Fruit fly (Drosophila melanogaster): ENCODE measurements around the gene CG7634.

The CG7634 gene

DNA sequence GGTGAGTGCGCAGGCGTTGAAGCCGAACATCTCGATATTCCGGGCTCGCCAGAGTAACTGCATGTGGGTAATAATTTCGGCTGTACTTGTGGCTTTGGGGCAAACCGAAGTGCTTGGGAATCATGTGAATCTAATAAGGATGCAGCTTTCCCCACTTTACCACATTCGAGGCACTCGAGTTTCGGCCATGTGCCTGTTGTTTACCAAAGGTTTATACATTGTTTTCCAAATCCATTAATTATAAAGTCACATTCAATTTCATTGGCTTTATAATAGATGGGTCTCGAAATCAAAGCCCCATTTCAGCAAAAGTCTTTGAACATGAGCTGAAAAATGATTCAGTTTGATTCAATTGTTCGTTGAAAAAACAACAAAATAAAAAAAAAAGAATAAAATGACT, at the start of gene CG7634:
TSS of gene CG7634 (plus strand) at position 301 of the 400 bp plus-strand sequence.
- TF ChIP-seq Crg-1 (GFP tag; optimal IDR thresholded peaks at IDR 0.05), result no peak
- no peak for TF ChIP-seq CG1620 (GFP tag; optimal IDR thresholded peaks at IDR 0.05)
- TF ChIP-seq cnc (optimal IDR thresholded peaks at IDR 0.05), result no peak
- no peak for TF ChIP-seq toe (GFP tag; optimal IDR thresholded peaks at IDR 0.05)
- TF ChIP-seq ovo (GFP tag; optimal IDR thresholded peaks at IDR 0.05), result no peak
- TF ChIP-seq CG11617 (GFP tag; optimal IDR thresholded peaks at IDR 0.05), result no peak
- no peak for TF ChIP-seq CG33017 (tag; optimal IDR thresholded peaks at IDR 0.05)
- no peak for TF ChIP-seq CG12768 (GFP tag; optimal IDR thresholded peaks at IDR 0.05)
- TF ChIP-seq kay (GFP tag; ENCODE audit: borderline replicate concordance), result no peak
- no peak for TF ChIP-seq CG14711 (tag; optimal IDR thresholded peaks at IDR 0.05)
- no peak for TF ChIP-seq bab1 (GFP tag; optimal IDR thresholded peaks at IDR 0.05)
- TF ChIP-seq Mnt (GFP tag; optimal IDR thresholded peaks at IDR 0.05), result no peak
- no peak for TF ChIP-seq Clk (GFP tag; optimal IDR thresholded peaks at IDR 0.05)
- TF ChIP-seq cic (GFP tag; optimal IDR thresholded peaks at IDR 0.05), result no peak
- no peak for TF ChIP-seq CG5204 (GFP tag; optimal IDR thresholded peaks at IDR 0.05)
- TF ChIP-seq CG7045 (GFP tag; optimal IDR thresholded peaks at IDR 0.05), result no peak
- TF ChIP-seq tj (GFP tag; optimal IDR thresholded peaks at IDR 0.05), result no peak
- TF ChIP-seq pad (GFP tag; optimal IDR thresholded peaks at IDR 0.05), result no peak

DNA sequence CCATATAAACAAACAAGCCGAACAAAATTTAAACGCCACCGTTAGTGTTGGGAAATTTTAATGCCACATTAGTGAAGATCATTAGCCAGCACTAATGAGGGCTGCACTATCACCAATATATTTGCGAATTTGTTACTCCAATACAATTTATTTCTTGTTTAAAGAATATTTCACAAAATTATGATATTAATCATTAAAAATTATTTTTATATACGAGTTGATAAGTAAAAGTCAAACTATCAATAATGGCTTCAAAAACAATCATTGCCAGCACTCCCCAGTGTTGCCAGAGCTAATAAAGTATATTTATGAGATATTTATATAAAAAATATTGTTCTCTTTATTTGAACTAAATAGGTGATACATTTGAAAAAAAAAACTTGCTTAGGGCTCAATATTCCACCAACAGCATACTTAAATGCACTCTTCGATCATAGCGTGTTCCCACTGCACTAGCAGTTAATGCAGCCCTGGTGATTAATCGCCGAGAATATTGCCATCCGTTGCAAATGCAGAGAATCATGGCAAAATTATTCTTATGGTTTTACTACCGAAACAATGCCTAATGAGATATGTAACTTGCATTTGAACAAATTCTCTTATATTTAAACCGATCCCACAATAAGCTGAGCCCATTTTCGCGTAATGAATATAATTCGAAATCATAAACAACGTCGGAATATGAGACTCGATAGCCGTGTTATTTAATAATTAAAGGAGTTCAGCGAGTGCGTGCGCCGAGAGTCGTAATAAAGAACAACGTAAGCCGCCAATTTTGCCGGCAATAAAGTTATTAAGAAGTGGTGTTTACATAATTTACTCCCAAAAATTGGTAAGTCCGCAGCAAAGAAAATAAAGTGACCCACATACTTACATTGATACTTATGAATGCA, 49.2 kb upstream of the CG7634 start, which contains the start of the genes SAK and Cdk12:
TSS of gene SAK (minus strand) at position 65 of the 893 bp plus-strand sequence.
TSS of gene Cdk12 (plus strand) at position 484 of the 893 bp plus-strand sequence.
- TF ChIP-seq CG11617 (GFP tag; optimal IDR thresholded peaks at IDR 0.05) (peak; percentile 95), kay (GFP tag; ENCODE audit: borderline replicate concordance) (peak; percentile 86), Hr96 (GFP tag; optimal IDR thresholded peaks at IDR 0.05) (peak; percentile 74), CG1620 (GFP tag; optimal IDR thresholded peaks at IDR 0.05) (peak; percentile 60), cnc (optimal IDR thresholded peaks at IDR 0.05) (no peak), ovo (GFP tag; optimal IDR thresholded peaks at IDR 0.05) (peak; percentile 86), cic (GFP tag; optimal IDR thresholded peaks at IDR 0.05) (peak; percentile 59), Mnt (GFP tag; optimal IDR thresholded peaks at IDR 0.05) (peak; percentile 58), bab1 (GFP tag; optimal IDR thresholded peaks at IDR 0.05) (peak; percentile 91), pad (GFP tag; optimal IDR thresholded peaks at IDR 0.05) (peak; percentile 82), CG14711 (tag; optimal IDR thresholded peaks at IDR 0.05) (peak; percentile 83), CG7101 (tag; optimal IDR thresholded peaks at IDR 0.05) (peak; percentile 92), CG12768 (GFP tag; optimal IDR thresholded peaks at IDR 0.05) (peak; percentile 93), CG5204 (GFP tag; optimal IDR thresholded peaks at IDR 0.05) (peak; percentile 84), tj (GFP tag; optimal IDR thresholded peaks at IDR 0.05) (peak; percentile 75), toe (GFP tag; optimal IDR thresholded peaks at IDR 0.05) (peak; percentile 85), CG33017 (tag; optimal IDR thresholded peaks at IDR 0.05) (peak; percentile 89), Crg-1 (GFP tag; optimal IDR thresholded peaks at IDR 0.05) (peak; percentile 84), CG7045 (GFP tag; optimal IDR thresholded peaks at IDR 0.05) (peak; percentile 94), Clk (GFP tag; optimal IDR thresholded peaks at IDR 0.05) (peak; percentile 70)

DNA sequence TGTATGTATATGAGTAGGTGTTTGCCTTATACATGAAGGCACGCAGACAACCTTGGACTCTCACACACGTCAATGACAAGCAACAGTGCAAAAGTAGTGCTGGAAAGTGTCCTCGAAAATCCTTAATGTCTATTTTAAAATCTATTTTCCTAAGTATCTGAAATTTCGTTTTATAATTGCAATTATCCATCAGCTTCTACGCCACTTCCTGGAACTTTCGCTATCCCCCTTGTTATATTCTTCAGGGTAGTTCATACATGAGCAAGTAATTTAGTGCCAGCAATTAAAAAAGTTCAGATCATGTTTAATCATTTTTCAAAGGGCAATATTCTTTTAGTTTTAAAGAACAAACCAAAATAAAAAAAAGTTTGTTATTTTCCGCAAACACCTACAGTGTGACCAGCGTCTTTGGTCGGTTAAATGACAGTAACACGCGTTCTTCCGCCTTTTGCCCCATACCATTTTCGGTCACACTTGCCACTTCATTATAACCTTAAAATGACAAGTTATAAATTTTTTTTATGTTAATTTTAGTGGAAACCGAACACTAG, 48.4 kb upstream of the CG7634 start:
- TF ChIP-seq Hr96 (GFP tag; optimal IDR thresholded peaks at IDR 0.05), result peak; percentile 39
- TF ChIP-seq kay (GFP tag; ENCODE audit: borderline replicate concordance), result peak; percentile 88
- peak; percentile 65 for TF ChIP-seq CG7101 (tag; optimal IDR thresholded peaks at IDR 0.05)
- TF ChIP-seq CG1620 (GFP tag; optimal IDR thresholded peaks at IDR 0.05), result no peak
- TF ChIP-seq CG33017 (tag; optimal IDR thresholded peaks at IDR 0.05), result no peak
- TF ChIP-seq CG5204 (GFP tag; optimal IDR thresholded peaks at IDR 0.05), result no peak
- peak; percentile 27 for TF ChIP-seq Mnt (GFP tag; optimal IDR thresholded peaks at IDR 0.05)
- TF ChIP-seq tj (GFP tag; optimal IDR thresholded peaks at IDR 0.05), result no peak
- peak; percentile 45 for TF ChIP-seq CG12768 (GFP tag; optimal IDR thresholded peaks at IDR 0.05)
- peak; percentile 25 for TF ChIP-seq pad (GFP tag; optimal IDR thresholded peaks at IDR 0.05)
- TF ChIP-seq cic (GFP tag; optimal IDR thresholded peaks at IDR 0.05), result peak; percentile 28
- TF ChIP-seq ovo (GFP tag; optimal IDR thresholded peaks at IDR 0.05), result no peak
- no peak for TF ChIP-seq CG7045 (GFP tag; optimal IDR thresholded peaks at IDR 0.05)
- no peak for TF ChIP-seq cnc (optimal IDR thresholded peaks at IDR 0.05)
- peak; percentile 25 for TF ChIP-seq bab1 (GFP tag; optimal IDR thresholded peaks at IDR 0.05)
- TF ChIP-seq CG11617 (GFP tag; optimal IDR thresholded peaks at IDR 0.05), result peak; percentile 19
- TF ChIP-seq CG14711 (tag; optimal IDR thresholded peaks at IDR 0.05), result peak; percentile 47
- no peak for TF ChIP-seq toe (GFP tag; optimal IDR thresholded peaks at IDR 0.05)
- no peak for TF ChIP-seq Clk (GFP tag; optimal IDR thresholded peaks at IDR 0.05)
- peak; percentile 46 for TF ChIP-seq Crg-1 (GFP tag; optimal IDR thresholded peaks at IDR 0.05)

DNA sequence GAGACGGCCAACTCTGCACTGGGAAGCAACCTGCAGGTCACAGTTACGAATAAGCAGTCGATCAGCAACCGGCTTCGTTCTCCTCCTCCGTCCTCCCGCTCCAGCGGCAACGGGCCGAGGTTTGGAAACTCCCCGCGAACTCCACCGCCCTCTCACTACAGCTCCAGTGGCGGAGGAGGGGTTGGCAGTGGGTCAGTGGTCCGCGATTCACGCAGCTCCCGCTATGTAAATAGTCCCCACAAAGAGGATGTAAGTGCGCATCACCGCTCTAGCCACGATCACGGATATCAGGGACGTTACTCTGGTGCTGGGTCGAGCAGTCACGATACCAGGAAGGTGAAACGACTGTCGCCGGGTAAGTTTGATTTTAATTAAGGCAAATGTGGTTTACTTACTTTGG, 46.9 kb upstream of the CG7634 start:
- no peak for TF ChIP-seq pad (GFP tag; optimal IDR thresholded peaks at IDR 0.05)
- no peak for TF ChIP-seq cic (GFP tag; optimal IDR thresholded peaks at IDR 0.05)
- no peak for TF ChIP-seq Mnt (GFP tag; optimal IDR thresholded peaks at IDR 0.05)
- TF ChIP-seq toe (GFP tag; optimal IDR thresholded peaks at IDR 0.05), result no peak
- TF ChIP-seq CG14711 (tag; optimal IDR thresholded peaks at IDR 0.05), result no peak
- no peak for TF ChIP-seq CG11617 (GFP tag; optimal IDR thresholded peaks at IDR 0.05)
- no peak for TF ChIP-seq bab1 (GFP tag; optimal IDR thresholded peaks at IDR 0.05)
- no peak for TF ChIP-seq CG7101 (tag; optimal IDR thresholded peaks at IDR 0.05)
- TF ChIP-seq CG33017 (tag; optimal IDR thresholded peaks at IDR 0.05), result no peak
- TF ChIP-seq kay (GFP tag; ENCODE audit: borderline replicate concordance), result no peak
- no peak for TF ChIP-seq Hr96 (GFP tag; optimal IDR thresholded peaks at IDR 0.05)

All from whole organism, adult.